Worm (Caenorhabditis elegans) whole organism, late embryonic: ENCODE data around the gene agt-2.

ENCODE experiments used
- C38D4.7 ChIP-seq: fragments of 200-800 bp; sonication (Bioruptor generic); optimal IDR thresholded peaks from 2 replicates; lab custom pipeline; 2018; ENCODE audit warnings: mild to moderate bottlenecking, missing genetic modification characterization, moderate library complexity, missing compliant biosample characterization
- K02D7.2 ChIP-seq: sonication (generic microtip); optimal IDR thresholded peaks from 2 replicates; lab custom pipeline; 2017; ENCODE audit warnings: mild to moderate bottlenecking, missing genetic modification characterization, missing compliant biosample characterization
- T23F11.4 ChIP-seq: fragments of 200-800 bp; sonication (Bioruptor generic); optimal IDR thresholded peaks from 2 replicates; lab custom pipeline; 2018; ENCODE audit warnings: mild to moderate bottlenecking, missing genetic modification characterization, missing compliant biosample characterization
- Y22D7AL.16 ChIP-seq: sonication (generic microtip); optimal IDR thresholded peaks from 2 replicates; lab custom pipeline; 2016; ENCODE audit warnings: missing genetic modification characterization, missing compliant biosample characterization
- ahr-1 ChIP-seq: sonication (generic microtip); optimal IDR thresholded peaks from 2 replicates; lab custom pipeline; 2016; ENCODE audit warnings: missing genetic modification characterization, missing compliant biosample characterization
- ama-1 ChIP-seq: fragments of 150-350 bp; optimal IDR thresholded peaks from 2 replicates; lab custom pipeline; 2014
- ceh-14 ChIP-seq: sonication (generic microtip); optimal IDR thresholded peaks from 2 replicates; lab custom pipeline; 2016; ENCODE audit warnings: missing genotype, missing genetic modification characterization, missing compliant biosample characterization
- ceh-18 ChIP-seq: sonication (generic microtip); optimal IDR thresholded peaks from 2 replicates; lab custom pipeline; 2016; ENCODE audit warnings: missing genetic modification characterization, missing compliant biosample characterization
- ceh-2 ChIP-seq: sonication (generic microtip); optimal IDR thresholded peaks from 2 replicates; lab custom pipeline; 2016; ENCODE audit warnings: missing genotype, missing genetic modification characterization, missing compliant biosample characterization
- ceh-30 ChIP-seq: fragments of 150-350 bp; optimal IDR thresholded peaks from 2 replicates; lab custom pipeline; 2014; ENCODE audit warnings: missing biosample characterization, missing genetic modification characterization
- ceh-31 ChIP-seq: sonication (generic microtip); optimal IDR thresholded peaks from 2 replicates; lab custom pipeline; 2016; ENCODE audit warnings: missing genetic modification characterization, missing compliant biosample characterization
- ceh-34 ChIP-seq: sonication (generic microtip); optimal IDR thresholded peaks from 2 replicates; lab custom pipeline; 2016; ENCODE audit warnings: mild to moderate bottlenecking, missing genetic modification characterization, missing compliant biosample characterization
- ceh-45 ChIP-seq: fragments of 200-800 bp; sonication (Bioruptor generic); IDR thresholded peaks from 2 replicates; pipeline ENCODE4 v1.3.6; 2022; ENCODE audit warnings: missing genetic modification reagents, missing genetic modification characterization, missing compliant biosample characterization
- ceh-48 ChIP-seq: sonication (generic microtip); optimal IDR thresholded peaks from 2 replicates; lab custom pipeline; 2016; ENCODE audit warnings: missing genetic modification characterization, inconsistent platforms, missing compliant biosample characterization
- ceh-9 ChIP-seq: sonication (generic microtip); optimal IDR thresholded peaks from 2 replicates; lab custom pipeline; 2016; ENCODE audit warnings: mild to moderate bottlenecking, missing genetic modification characterization, inconsistent platforms, missing compliant biosample characterization
- dmd-4 ChIP-seq: sonication (generic microtip); optimal IDR thresholded peaks from 2 replicates; lab custom pipeline; 2016; ENCODE audit warnings: borderline replicate concordance, missing genetic modification characterization, missing compliant biosample characterization
- dve-1 ChIP-seq: sonication (generic microtip); optimal IDR thresholded peaks from 2 replicates; lab custom pipeline; 2017; ENCODE audit warnings: antibody characterized with exemption, mild to moderate bottlenecking, missing genetic modification characterization, missing compliant biosample characterization
- elt-2 ChIP-seq: sonication (generic microtip); optimal IDR thresholded peaks from 2 replicates; lab custom pipeline; 2016; ENCODE audit warnings: missing genetic modification reagents, missing genetic modification characterization, missing compliant biosample characterization
- ets-4 ChIP-seq: sonication (generic microtip); optimal IDR thresholded peaks from 2 replicates; lab custom pipeline; 2016; ENCODE audit warnings: missing genetic modification characterization, missing compliant biosample characterization
- gmeb-2 ChIP-seq: sonication (generic microtip); optimal IDR thresholded peaks from 2 replicates; lab custom pipeline; 2016; ENCODE audit warnings: missing genetic modification characterization, inconsistent platforms, missing compliant biosample characterization
- hlh-13 ChIP-seq: fragments of 200-800 bp; sonication (Bioruptor generic); optimal IDR thresholded peaks from 2 replicates; lab custom pipeline; 2018; ENCODE audit warnings: mild to moderate bottlenecking, missing genetic modification characterization, missing compliant biosample characterization
- hlh-30 ChIP-seq: sonication (generic microtip); optimal IDR thresholded peaks from 2 replicates; lab custom pipeline; 2017; ENCODE audit warnings: antibody characterized with exemption, missing genetic modification characterization, missing compliant biosample characterization; ENCODE audit not compliant: insufficient read depth
- hlh-6 ChIP-seq: sonication (generic microtip); optimal IDR thresholded peaks from 2 replicates; lab custom pipeline; 2016; ENCODE audit warnings: missing genotype, missing genetic modification characterization, missing compliant biosample characterization
- lim-6 ChIP-seq: sonication (generic microtip); optimal IDR thresholded peaks from 2 replicates; lab custom pipeline; 2016; ENCODE audit warnings: missing genetic modification characterization, missing compliant biosample characterization
- madf-2 ChIP-seq: sonication (generic microtip); optimal IDR thresholded peaks from 2 replicates; lab custom pipeline; 2017; ENCODE audit warnings: missing genetic modification characterization, missing compliant biosample characterization
- nfya-1 ChIP-seq: sonication (generic microtip); optimal IDR thresholded peaks from 2 replicates; lab custom pipeline; 2017; ENCODE audit warnings: missing genetic modification characterization, mild to moderate bottlenecking, missing compliant biosample characterization, antibody characterized with exemption, moderate library complexity
- npax-4 ChIP-seq: sonication (generic microtip); optimal IDR thresholded peaks from 2 replicates; lab custom pipeline; 2016; ENCODE audit warnings: missing genetic modification characterization, missing compliant biosample characterization
- odd-2 ChIP-seq: sonication (generic microtip); optimal IDR thresholded peaks from 2 replicates; lab custom pipeline; 2017; ENCODE audit warnings: antibody characterized with exemption, mild to moderate bottlenecking, missing genetic modification characterization, missing compliant biosample characterization
- pat-9 ChIP-seq: fragments of 200-800 bp; sonication (Bioruptor generic); optimal IDR thresholded peaks from 2 replicates; lab custom pipeline; 2018; ENCODE audit warnings: mild to moderate bottlenecking, missing genetic modification characterization, moderate library complexity, missing compliant biosample characterization
- pax-1 ChIP-seq: fragments of 150-350 bp; optimal IDR thresholded peaks from 2 replicates; lab custom pipeline; 2014; ENCODE audit warnings: missing biosample characterization, missing genetic modification characterization
- pha-2 ChIP-seq: sonication (generic microtip); optimal IDR thresholded peaks from 2 replicates; lab custom pipeline; 2017; ENCODE audit warnings: mild to moderate bottlenecking, missing genetic modification characterization, missing compliant biosample characterization
- pros-1 ChIP-seq: fragments of 150-350 bp; optimal IDR thresholded peaks from 2 replicates; lab custom pipeline; 2014; ENCODE audit warnings: missing biosample characterization, missing genetic modification reagents, missing genetic modification characterization
- ref-2 ChIP-seq: sonication (generic microtip); optimal IDR thresholded peaks from 2 replicates; lab custom pipeline; 2016; ENCODE audit warnings: missing genetic modification characterization, missing compliant biosample characterization
- sdc-2 ChIP-seq: sonication (generic microtip); optimal IDR thresholded peaks from 2 replicates; lab custom pipeline; 2016; ENCODE audit warnings: missing genotype, missing genetic modification characterization, missing compliant biosample characterization
- sox-4 ChIP-seq: sonication (generic microtip); optimal IDR thresholded peaks from 2 replicates; lab custom pipeline; 2017; ENCODE audit warnings: mild to moderate bottlenecking, missing genetic modification characterization, inconsistent platforms, missing compliant biosample characterization
- syd-9 ChIP-seq: sonication (generic microtip); optimal IDR thresholded peaks from 2 replicates; lab custom pipeline; 2016; ENCODE audit warnings: mild to moderate bottlenecking, missing genetic modification characterization, moderate library complexity, missing compliant biosample characterization
- tbx-2 ChIP-seq: sonication (generic microtip); optimal IDR thresholded peaks from 2 replicates; lab custom pipeline; 2016; ENCODE audit warnings: missing genetic modification characterization, missing compliant biosample characterization
- unc-42 ChIP-seq: sonication (generic microtip); optimal IDR thresholded peaks from 2 replicates; lab custom pipeline; 2016; ENCODE audit warnings: missing genotype, missing genetic modification characterization, missing compliant biosample characterization
- unc-55 ChIP-seq: sonication (generic microtip); optimal IDR thresholded peaks from 2 replicates; lab custom pipeline; 2017; ENCODE audit warnings: missing biosample characterization, missing genetic modification reagents, missing genetic modification characterization
- zip-5 ChIP-seq: sonication (generic microtip); optimal IDR thresholded peaks from 2 replicates; lab custom pipeline; 2016; ENCODE audit warnings: missing genetic modification characterization, missing compliant biosample characterization

agt-2 gene

DNA sequence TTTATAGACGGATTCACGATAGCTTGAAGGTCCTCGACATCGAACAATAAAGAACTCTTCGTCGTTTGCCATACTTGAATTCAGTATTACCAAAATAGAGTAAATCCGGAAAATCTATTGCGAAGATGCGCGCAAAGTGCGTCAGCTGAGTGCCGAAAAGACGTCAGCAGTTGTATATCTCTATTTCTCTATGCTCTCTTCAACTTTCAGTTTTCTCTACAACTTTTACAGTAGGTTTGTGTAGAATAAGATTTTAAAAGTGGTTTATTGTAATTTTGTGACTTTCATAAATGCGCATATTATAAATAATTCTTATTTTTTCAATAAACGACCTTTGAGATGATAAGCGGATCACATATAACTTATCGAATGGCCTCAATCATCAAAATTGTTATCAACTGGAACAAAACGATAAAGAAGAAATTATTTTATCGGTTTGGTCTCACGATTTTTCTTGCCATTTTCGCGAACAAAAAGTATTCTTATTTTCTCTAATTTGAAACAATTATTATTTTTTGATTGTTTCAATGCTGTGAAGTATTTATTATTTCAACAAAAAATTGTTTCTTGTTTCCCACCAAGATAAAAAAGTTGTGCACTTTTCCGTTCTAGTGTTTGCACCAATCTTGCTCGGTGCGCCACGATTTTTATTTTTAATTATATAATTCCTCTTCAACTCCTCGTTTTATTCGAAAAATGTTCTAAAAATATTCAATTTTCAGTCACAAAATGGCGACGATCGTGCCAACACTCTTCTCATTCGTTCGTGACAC lies at the start of gene agt-2, which contains the start of gene F09E5.3:
Gene agt-2, minus strand, starts transcription at position 553 of the 773 bp plus-strand sequence.
Gene F09E5.3, plus strand, starts transcription at position 723 of the 773 bp plus-strand sequence.
- no peak for TF ChIP-seq pat-9 (tag; lab: Kevin White, UChicago)
- peak; percentile 7 for TF ChIP-seq ceh-2 (tag; lab: Kevin White, UChicago)
- no peak for TF ChIP-seq pax-1 (tag; lab: Kevin White, UChicago)
- no peak for TF ChIP-seq T23F11.4 (GFP tag; lab: Kevin White, UChicago)
- peak; percentile 56 for TF ChIP-seq ceh-18 (tag; lab: Kevin White, UChicago)
- TF ChIP-seq unc-42 (tag; lab: Kevin White, UChicago): peak; percentile 65
- TF ChIP-seq ref-2: peak; percentile 31
- TF ChIP-seq zip-5 (tag; lab: Kevin White, UChicago): no peak
- peak; percentile 39 for TF ChIP-seq madf-2
- TF ChIP-seq ceh-30: peak; percentile 92
- TF ChIP-seq ets-4: peak; percentile 47
- TF ChIP-seq ceh-31 (tag; lab: Kevin White, UChicago): peak; percentile 42
- TF ChIP-seq ama-1: no peak
- TF ChIP-seq odd-2: no peak
- TF ChIP-seq dve-1 (tag; lab: Kevin White, UChicago): peak; percentile 68
- peak; percentile 42 for TF ChIP-seq hlh-30 (tag; lab: Kevin White, UChicago)
- peak; percentile 57 for TF ChIP-seq ceh-34 (tag; lab: Kevin White, UChicago)
- TF ChIP-seq elt-2 (tag; lab: Kevin White, UChicago): peak; percentile 97
- TF ChIP-seq tbx-2: peak; percentile 55
- TF ChIP-seq lim-6: no peak
- TF ChIP-seq ceh-48 (tag; lab: Kevin White, UChicago): peak; percentile 40
- peak; percentile 25 for TF ChIP-seq sdc-2 (tag; lab: Kevin White, UChicago)
- peak; percentile 1 for TF ChIP-seq Y22D7AL.16 (tag; lab: Kevin White, UChicago)
- no peak for TF ChIP-seq K02D7.2 (tag; lab: Kevin White, UChicago)
- no peak for TF ChIP-seq hlh-6 (tag; lab: Kevin White, UChicago)
- peak; percentile 8 for TF ChIP-seq unc-55 (GFP tag; lab: Kevin White, UChicago)
- peak; percentile 23; the same call in 1 of the 2 replicates for TF ChIP-seq ceh-45 (GFP tag; lab: Robert Waterston, UW)
- TF ChIP-seq hlh-13 (GFP tag; lab: Kevin White, UChicago): no peak
- peak; percentile 81 for TF ChIP-seq nfya-1 (tag; lab: Kevin White, UChicago)

DNA sequence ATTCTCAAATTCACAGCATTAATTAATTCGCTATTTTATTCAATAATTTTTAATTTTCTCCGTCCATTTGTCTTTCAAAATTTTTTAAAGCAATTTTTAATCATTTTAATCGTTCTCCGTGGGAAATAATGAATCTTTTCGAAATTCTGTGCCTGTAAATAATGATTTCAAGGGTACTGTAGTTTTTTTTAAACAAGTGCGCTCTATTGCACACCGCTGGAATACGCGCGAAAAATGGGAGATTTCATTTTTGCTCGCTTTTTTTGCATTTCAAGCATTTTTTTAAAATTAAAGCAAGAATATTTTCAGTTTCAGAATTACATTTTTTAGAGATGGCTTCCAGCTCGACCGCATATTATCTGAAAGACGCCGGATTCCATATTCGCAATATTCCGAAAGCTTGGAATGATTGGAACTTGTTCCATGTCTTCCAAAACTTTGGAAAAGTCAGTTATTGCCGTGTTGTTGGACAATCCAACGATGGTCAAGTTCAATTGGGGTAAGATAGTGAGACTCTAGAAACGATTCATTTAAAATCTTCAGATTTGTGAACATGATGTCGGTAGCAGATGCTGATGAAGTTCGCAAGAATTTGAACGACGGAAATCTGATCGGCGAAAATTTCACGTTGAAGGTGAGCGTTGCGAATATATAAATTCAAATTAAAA lies 47.5 kb upstream of the agt-2 start, which contains the start of gene tofu-6:
Gene tofu-6, plus strand, starts transcription at position 302 of the 668 bp plus-strand sequence.
- TF ChIP-seq gmeb-2 (tag; lab: Kevin White, UChicago): no peak
- TF ChIP-seq C38D4.7: no peak
- TF ChIP-seq Y22D7AL.16 (tag; lab: Kevin White, UChicago): no peak
- no peak for TF ChIP-seq sox-4 (tag; lab: Kevin White, UChicago)
- TF ChIP-seq hlh-6 (tag; lab: Kevin White, UChicago): no peak
- TF ChIP-seq pha-2 (tag; lab: Kevin White, UChicago): no peak
- TF ChIP-seq syd-9 (tag; lab: Kevin White, UChicago): no peak
- no peak for TF ChIP-seq npax-4 (tag; lab: Kevin White, UChicago)
- no peak for TF ChIP-seq K02D7.2 (tag; lab: Kevin White, UChicago)
- no peak for TF ChIP-seq ceh-45 (GFP tag; lab: Robert Waterston, UW)
- TF ChIP-seq pros-1: no peak
- no peak for TF ChIP-seq ceh-9
- TF ChIP-seq dmd-4: no peak
- TF ChIP-seq ceh-14 (tag; lab: Kevin White, UChicago): no peak
- no peak for TF ChIP-seq lim-6
- TF ChIP-seq ahr-1 (tag; lab: Kevin White, UChicago): no peak
- TF ChIP-seq ref-2: no peak
